Worm (Caenorhabditis elegans): Measurements from ENCODE around the gene hacd-1.
A peak's percentile ranks its signal among the peaks of the same experiment; 100 is the strongest.

hacd-1 gene

DNA sequence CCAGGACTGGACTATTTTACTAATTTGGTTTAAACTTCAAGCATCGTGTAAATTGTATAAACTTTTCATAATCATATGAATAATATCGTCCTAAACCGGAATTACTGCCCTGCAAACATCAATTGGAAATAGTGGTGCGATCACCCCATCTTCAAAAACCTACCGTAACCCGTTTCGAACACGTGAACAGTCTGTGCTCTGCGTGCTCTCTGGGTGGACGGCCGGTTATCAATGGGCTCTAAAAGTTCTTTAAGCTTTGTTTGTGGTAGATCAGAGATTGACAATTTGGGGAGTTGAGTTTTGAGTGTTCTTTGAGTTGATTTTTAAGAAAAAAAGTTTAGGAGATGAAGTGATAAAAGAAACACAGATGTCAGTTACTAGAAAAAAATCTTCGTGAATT is 3.6 kb upstream of the hacd-1 start:
- TF ChIP-seq lin-54 (GFP tag; optimal IDR thresholded peaks at IDR 0.05) (peak; percentile 8), nhr-80 (tag; optimal IDR thresholded peaks at IDR 0.05) (peak; percentile 73), mes-4 (tag; optimal IDR thresholded peaks at IDR 0.05) (no peak), Y56A3A.18 (GFP tag; IDR thresholded peaks at IDR 0.05) (no peak), ets-4 (GFP tag; optimal IDR thresholded peaks at IDR 0.05) (peak; percentile 78), B0336.3 (GFP tag; IDR thresholded peaks at IDR 0.05) (peak; percentile 56; the same call in 1 of the 2 replicates), lin-26 (GFP tag; IDR thresholded peaks at IDR 0.05) (no peak), atf-7 (tag; optimal IDR thresholded peaks at IDR 0.05) (peak; percentile 65), Y67H2A.10 (GFP tag; conservative IDR thresholded peaks at IDR 0.05) (no peak), ztf-22 (GFP tag; optimal IDR thresholded peaks at IDR 0.05) (peak; percentile 74), Y53G8AR.9 (GFP tag; conservative IDR thresholded peaks at IDR 0.05) (no peak), attf-5 (GFP tag; optimal IDR thresholded peaks at IDR 0.05) (no peak), tlf-1 (GFP tag; optimal IDR thresholded peaks at IDR 0.05) (no peak)

DNA sequence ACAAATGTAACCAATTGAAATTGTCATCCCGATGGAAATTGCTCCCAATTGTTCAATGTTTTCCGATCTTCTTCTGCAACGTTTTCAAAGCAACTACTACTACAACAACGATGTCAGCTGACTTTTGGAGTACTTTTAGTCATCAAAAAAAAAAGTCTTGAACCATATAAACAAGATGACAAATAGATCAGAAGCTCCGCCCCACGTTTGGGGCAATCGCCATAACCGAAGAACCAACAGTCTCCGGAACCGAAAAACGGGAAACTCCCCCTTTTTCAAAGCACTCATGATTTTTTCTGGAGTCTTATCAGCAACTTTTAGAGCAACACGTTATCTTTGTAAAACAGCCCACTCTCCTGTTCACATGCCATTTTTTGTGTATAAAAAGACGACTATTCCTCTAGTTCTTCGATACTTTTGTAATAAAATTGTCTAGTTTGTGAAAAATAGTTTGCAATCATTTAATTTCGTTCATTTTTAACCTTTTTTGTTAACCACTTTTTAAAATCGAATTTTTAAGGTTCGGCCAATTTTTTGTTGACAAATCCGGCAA is 719 bp upstream of the hacd-1 start:
- TF ChIP-seq nhr-80 (tag; optimal IDR thresholded peaks at IDR 0.05) (peak; percentile 79), B0336.3 (GFP tag; IDR thresholded peaks at IDR 0.05) (0 out of 2 replicates have a peak, but pooled peaks have one; percentile 16), rpc-1 (optimal IDR thresholded peaks at IDR 0.05) (no peak), rpc-1 (tag; optimal IDR thresholded peaks at IDR 0.05) (no peak)

DNA sequence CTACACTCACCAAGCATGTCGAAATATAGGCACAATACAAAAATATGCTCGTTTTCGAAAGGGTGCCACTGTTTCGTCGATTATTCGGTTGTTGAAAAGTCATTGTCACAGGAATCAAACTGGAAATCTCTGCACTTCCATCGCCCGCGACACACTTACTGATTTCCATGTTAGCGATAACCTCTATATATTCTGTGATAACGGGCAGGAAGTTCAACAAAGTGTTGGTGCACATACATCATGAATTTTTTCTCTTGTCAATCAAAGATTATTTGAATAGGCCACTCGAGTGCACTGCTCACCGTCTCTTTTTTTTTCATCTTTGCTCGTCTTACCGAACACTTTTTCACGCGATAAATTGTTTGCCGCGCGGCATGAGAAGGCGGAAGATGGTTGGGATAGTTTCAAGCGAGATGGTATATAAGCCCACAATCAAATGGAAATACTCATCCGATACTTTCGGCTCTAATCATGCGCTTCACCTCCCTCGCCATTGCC is 4.4 kb downstream of the hacd-1 start, which contains the start of the genes fpn-1.2 and pqn-54:
TSS of gene fpn-1.2 (minus strand) at position 157 of the 498 bp plus-strand sequence.
TSS of gene pqn-54 (plus strand) at position 448 of the 498 bp plus-strand sequence.
- TF ChIP-seq nhr-80 (tag; optimal IDR thresholded peaks at IDR 0.05) (peak; percentile 87), ceh-27 (GFP tag; optimal IDR thresholded peaks at IDR 0.05) (no peak), bed-2 (GFP tag; IDR thresholded peaks at IDR 0.05) (no peak), nhr-120 (GFP tag; IDR thresholded peaks at IDR 0.05) (no peak), D2030.7 (GFP tag; IDR thresholded peaks at IDR 0.05) (no peak), Y53G8AR.9 (GFP tag; conservative IDR thresholded peaks at IDR 0.05) (no peak), atf-7 (tag; optimal IDR thresholded peaks at IDR 0.05) (peak; percentile 9), zim-3 (tag; optimal IDR thresholded peaks at IDR 0.05) (no peak), nhr-27 (tag; optimal IDR thresholded peaks at IDR 0.05) (no peak)

DNA sequence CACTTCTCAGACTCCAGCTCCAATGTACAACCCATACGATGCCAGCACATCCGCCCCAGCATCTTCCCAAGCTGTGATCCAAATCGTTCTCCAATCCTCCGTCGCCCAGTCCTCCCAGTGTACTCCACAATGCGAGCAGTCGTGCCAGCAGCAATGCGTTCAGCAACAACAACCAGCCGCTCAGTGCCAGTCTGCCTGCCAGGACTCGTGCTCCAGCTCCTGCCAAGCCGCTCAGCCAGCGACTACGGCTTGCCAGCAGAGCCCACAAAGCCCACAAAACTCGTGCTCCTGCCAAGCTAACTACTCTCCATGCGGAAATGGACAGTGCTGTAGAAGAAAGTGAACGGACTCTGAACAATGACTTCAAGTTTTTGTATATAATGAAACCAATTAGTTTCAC is 5.8 kb downstream of the hacd-1 start:
- no peak for TF ChIP-seq Y79H2A.3 (GFP tag; conservative IDR thresholded peaks at IDR 0.05)
- TF ChIP-seq F37B4.10 (GFP tag; IDR thresholded peaks at IDR 0.05), result 0 out of 2 replicates have a peak, but pooled peaks have one; percentile 18
- TF ChIP-seq zfh-2 (GFP tag; conservative IDR thresholded peaks at IDR 0.05), result peak; percentile 81
- TF ChIP-seq egrh-3 (GFP tag; IDR thresholded peaks at IDR 0.05), result peak; percentile 81
- peak; percentile 39 for TF ChIP-seq fkh-3 (tag; optimal IDR thresholded peaks at IDR 0.05)

DNA sequence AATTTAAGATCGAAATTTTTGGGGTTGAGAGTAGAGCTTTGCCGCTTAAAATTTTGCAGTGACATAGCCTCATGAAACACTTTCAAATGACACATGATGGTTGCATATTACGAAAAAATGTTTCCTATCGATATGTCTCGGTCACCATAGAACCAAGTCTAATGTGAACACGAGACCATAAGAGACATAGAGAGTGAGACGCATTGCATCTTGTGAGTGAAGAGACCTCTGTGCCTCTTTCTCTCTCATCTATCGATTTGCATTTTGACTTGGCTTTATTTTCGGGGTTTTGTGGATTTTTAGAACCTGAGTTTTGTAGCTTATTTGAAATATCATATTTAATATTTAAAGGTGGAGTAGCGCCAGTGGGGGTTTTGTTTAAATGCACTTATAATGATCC is 6.8 kb downstream of the hacd-1 start:
- peak; percentile 34; the same call in 1 of the 2 replicates for TF ChIP-seq hmg-1.2 (GFP tag; IDR thresholded peaks at IDR 0.05)
- TF ChIP-seq lir-1 (GFP tag; conservative IDR thresholded peaks at IDR 0.05), result no peak
- no peak for TF ChIP-seq ztf-6 (GFP tag; IDR thresholded peaks at IDR 0.05)
- no peak for TF ChIP-seq madf-10 (tag; optimal IDR thresholded peaks at IDR 0.05)
- TF ChIP-seq somi-1 (GFP tag; optimal IDR thresholded peaks at IDR 0.05), result no peak
- peak; percentile 58 for TF ChIP-seq attf-5 (GFP tag; optimal IDR thresholded peaks at IDR 0.05)
- no peak for TF ChIP-seq Y53G8AR.9 (GFP tag; conservative IDR thresholded peaks at IDR 0.05)
- TF ChIP-seq nhr-80 (tag; optimal IDR thresholded peaks at IDR 0.05), result peak; percentile 43
- no peak for TF ChIP-seq lin-35 (GFP tag; optimal IDR thresholded peaks at IDR 0.05)
- TF ChIP-seq ets-4 (GFP tag; optimal IDR thresholded peaks at IDR 0.05), result no peak
- no peak for TF ChIP-seq repo-1 (tag; optimal IDR thresholded peaks at IDR 0.05)
- TF ChIP-seq ceh-58 (GFP tag; IDR thresholded peaks at IDR 0.05), result no peak
- TF ChIP-seq cebp-1 (GFP tag; IDR thresholded peaks at IDR 0.05), result no peak
- TF ChIP-seq cebp-1 (tag; optimal IDR thresholded peaks at IDR 0.05), result peak; percentile 65

Data from whole organism, young adult.